Fruit fly (Drosophila melanogaster): ENCODE results near the gene halo.

Gene halo

DNA sequence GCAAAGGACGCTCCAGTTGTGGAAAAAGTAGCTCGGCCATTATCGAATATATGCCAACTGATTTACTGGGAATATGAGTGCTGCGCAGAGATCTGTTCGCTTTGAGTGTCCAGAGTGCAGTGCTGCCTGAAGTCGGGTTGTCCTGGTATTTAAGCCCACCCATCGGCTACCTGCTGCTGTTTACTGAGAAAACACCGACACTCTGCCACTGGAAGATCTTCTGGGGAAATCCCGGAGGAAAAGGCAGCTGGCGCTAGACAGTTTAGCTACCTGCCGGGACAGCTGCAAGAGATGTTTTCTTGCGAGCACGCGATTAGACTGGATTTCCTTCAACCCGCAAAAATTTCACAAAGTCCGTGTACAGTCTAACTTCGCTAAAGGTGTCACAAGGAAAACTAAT lies at the start of gene halo:
Gene halo (minus strand): TSS at position 127 of the 400 bp plus-strand sequence.
- no peak for TF ChIP-seq cnc (optimal IDR thresholded peaks at IDR 0.05)
- TF ChIP-seq CG12768 (GFP tag; optimal IDR thresholded peaks at IDR 0.05): no peak
- TF ChIP-seq CG33017 (tag; optimal IDR thresholded peaks at IDR 0.05): no peak
- no peak for TF ChIP-seq pad (GFP tag; optimal IDR thresholded peaks at IDR 0.05)
- TF ChIP-seq Crg-1 (GFP tag; optimal IDR thresholded peaks at IDR 0.05): no peak
- TF ChIP-seq cic (GFP tag; optimal IDR thresholded peaks at IDR 0.05): no peak

DNA sequence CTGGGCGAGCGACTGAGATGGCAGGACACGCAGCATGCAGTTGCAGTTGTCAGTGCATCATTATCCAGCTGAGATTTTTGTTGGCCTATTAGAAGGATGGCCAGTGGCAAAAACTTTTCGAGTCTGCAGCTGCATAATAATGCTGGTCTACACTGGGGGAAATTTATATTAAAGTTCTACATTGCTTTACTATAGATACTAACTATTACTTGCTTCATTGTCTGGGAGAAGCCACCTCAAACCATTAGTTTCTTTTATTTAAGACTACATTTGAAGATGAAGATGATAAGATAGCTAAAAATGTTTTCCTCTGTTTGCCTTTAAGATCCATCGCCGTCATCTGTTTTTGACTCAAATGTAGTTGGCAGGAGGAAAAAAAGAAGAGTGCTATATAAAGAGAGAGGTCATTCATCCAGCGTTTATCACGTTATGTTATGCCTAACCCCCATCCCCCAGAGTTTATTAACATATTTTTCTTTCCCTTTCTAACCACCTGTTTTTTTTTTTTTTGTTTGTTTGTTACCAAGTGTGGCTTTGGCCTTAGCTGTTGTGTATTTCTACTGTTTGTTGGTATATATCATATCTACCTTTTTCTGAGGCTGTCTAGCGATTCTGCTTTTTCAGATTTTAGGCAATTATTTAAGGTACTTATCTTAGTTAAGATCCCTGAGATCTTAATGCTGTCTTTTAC lies 42.0 kb upstream of the halo start:
- TF ChIP-seq CG5204 (GFP tag; optimal IDR thresholded peaks at IDR 0.05): no peak
- TF ChIP-seq kay (GFP tag; ENCODE audit: borderline replicate concordance): no peak
- no peak for TF ChIP-seq Crg-1 (GFP tag; optimal IDR thresholded peaks at IDR 0.05)
- TF ChIP-seq CG7045 (GFP tag; optimal IDR thresholded peaks at IDR 0.05): no peak
- no peak for TF ChIP-seq Mnt (GFP tag; optimal IDR thresholded peaks at IDR 0.05)
- TF ChIP-seq CG33017 (tag; optimal IDR thresholded peaks at IDR 0.05): no peak
- TF ChIP-seq toe (GFP tag; optimal IDR thresholded peaks at IDR 0.05): no peak
- no peak for TF ChIP-seq CG12768 (GFP tag; optimal IDR thresholded peaks at IDR 0.05)
- no peak for TF ChIP-seq CG14711 (tag; optimal IDR thresholded peaks at IDR 0.05)
- no peak for TF ChIP-seq CG1620 (GFP tag; optimal IDR thresholded peaks at IDR 0.05)
- TF ChIP-seq CG7101 (tag; optimal IDR thresholded peaks at IDR 0.05): no peak
- TF ChIP-seq cic (GFP tag; optimal IDR thresholded peaks at IDR 0.05): no peak
- TF ChIP-seq tj (GFP tag; optimal IDR thresholded peaks at IDR 0.05): no peak
- TF ChIP-seq Clk (GFP tag; optimal IDR thresholded peaks at IDR 0.05): no peak
- TF ChIP-seq pad (GFP tag; optimal IDR thresholded peaks at IDR 0.05): no peak
- TF ChIP-seq CG11617 (GFP tag; optimal IDR thresholded peaks at IDR 0.05): no peak

DNA sequence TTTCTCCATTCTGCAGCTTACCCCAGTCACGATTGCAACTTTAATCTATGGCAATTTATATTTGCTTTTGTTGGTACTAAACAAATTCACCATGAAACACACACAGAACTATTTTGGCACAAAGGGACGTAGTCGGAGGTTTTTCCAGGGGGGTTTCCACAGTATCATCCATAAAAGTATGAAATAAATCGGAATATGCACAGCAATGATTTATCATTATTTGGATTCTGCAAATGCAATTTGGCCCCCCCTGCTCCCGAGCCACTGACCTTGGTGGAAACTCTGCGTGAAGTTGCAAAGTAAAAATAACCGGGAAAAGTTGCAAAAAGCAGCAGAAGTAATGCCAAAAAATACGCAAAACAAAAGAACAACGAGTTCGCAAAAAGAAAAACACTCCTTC lies 40.0 kb upstream of the halo start:
- TF ChIP-seq CG12768 (GFP tag; optimal IDR thresholded peaks at IDR 0.05) (no peak), ovo (GFP tag; optimal IDR thresholded peaks at IDR 0.05) (no peak), cnc (optimal IDR thresholded peaks at IDR 0.05) (no peak)

DNA sequence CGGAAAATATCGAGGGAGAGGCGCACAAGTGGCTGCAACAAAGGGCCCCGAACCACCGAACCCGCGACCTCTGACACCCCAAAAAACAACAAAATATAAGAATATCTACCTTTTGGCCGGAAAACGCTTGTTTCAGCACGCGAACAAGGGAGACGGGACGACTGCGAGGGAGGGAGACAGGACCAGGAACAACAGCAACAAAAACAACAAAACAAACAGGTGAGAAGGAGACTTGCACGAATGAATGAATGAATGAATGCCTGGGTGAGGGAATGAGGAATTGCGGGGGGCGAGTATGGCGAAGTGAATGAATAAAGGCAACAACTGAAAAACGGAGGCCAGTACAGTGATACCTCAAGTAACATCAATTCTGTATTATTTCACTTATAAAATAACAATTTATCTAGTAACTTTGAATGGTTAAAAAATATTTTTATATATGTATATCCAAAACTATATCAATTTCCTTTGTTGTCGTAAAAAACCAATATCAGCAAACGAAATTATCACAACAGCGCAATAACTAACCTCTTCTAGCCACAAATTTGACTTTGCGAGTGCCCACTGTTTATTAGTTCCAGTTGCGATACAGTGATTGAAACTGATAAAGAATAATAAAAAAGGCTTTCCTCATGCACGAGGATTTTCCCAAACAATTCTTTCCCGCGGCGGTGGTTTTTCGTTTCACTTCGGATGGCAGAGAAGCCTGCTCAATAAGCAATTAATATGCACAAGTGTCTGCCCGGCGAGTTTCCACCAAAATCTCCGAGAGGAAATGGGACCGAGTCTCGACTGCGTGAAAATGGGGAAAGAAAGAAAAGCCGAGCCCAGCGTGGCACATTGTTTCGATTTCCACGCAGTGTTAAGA lies 39.0 kb upstream of the halo start:
- no peak for TF ChIP-seq Clk (GFP tag; optimal IDR thresholded peaks at IDR 0.05)
- TF ChIP-seq CG11617 (GFP tag; optimal IDR thresholded peaks at IDR 0.05): no peak

DNA sequence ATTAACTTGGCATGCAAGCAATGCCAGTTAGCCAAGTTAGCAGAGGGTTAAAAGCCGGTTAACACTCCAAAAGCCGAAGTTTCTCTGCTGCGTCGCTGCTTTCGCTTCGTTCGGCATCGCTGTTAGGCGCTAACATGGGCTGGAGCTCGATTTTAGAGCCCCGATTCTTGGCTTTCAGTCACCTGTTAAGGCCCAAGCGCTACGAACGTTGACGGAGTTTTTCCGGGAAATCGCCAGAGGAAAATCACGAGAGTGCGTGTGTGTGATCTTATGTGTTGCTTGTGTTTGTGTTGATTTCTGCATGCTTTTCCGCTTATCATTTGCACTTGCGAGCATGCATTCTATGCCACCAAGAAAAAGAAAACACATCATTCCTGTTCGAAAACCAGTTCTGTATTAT lies 37.0 kb upstream of the halo start, which contains the start of gene haf:
Gene haf (plus strand): TSS at position 176 of the 400 bp plus-strand sequence.
- TF ChIP-seq tj (GFP tag; optimal IDR thresholded peaks at IDR 0.05) (no peak), Hr96 (GFP tag; optimal IDR thresholded peaks at IDR 0.05) (no peak), pad (GFP tag; optimal IDR thresholded peaks at IDR 0.05) (no peak), Clk (GFP tag; optimal IDR thresholded peaks at IDR 0.05) (no peak), Crg-1 (GFP tag; optimal IDR thresholded peaks at IDR 0.05) (no peak), CG1620 (GFP tag; optimal IDR thresholded peaks at IDR 0.05) (no peak), CG33017 (tag; optimal IDR thresholded peaks at IDR 0.05) (no peak), toe (GFP tag; optimal IDR thresholded peaks at IDR 0.05) (no peak), CG7101 (tag; optimal IDR thresholded peaks at IDR 0.05) (no peak), Mnt (GFP tag; optimal IDR thresholded peaks at IDR 0.05) (no peak), CG12768 (GFP tag; optimal IDR thresholded peaks at IDR 0.05) (no peak)

DNA sequence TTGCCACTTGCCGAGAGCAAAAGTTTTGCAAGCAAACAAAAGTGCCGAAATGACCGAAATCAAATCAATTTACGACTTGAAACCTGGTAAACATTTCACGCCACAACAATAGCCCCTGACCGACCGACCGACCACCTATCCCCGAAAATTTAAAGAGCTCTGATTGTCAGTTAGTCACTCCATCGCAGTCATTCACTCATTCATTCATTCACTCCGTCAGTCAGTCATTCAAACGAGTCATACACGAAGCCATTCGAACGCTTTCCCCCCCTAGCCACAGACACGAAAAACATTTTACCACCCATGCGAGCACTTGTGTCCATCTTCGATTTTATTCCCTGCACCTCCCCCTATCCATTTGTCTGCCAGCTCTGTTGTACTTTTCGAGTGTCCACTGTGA lies 29.9 kb upstream of the halo start:
- TF ChIP-seq CG5204 (GFP tag; optimal IDR thresholded peaks at IDR 0.05) (no peak), cnc (optimal IDR thresholded peaks at IDR 0.05) (no peak), Clk (GFP tag; optimal IDR thresholded peaks at IDR 0.05) (no peak), CG14711 (tag; optimal IDR thresholded peaks at IDR 0.05) (no peak), toe (GFP tag; optimal IDR thresholded peaks at IDR 0.05) (no peak), CG1620 (GFP tag; optimal IDR thresholded peaks at IDR 0.05) (no peak), Crg-1 (GFP tag; optimal IDR thresholded peaks at IDR 0.05) (no peak), CG12768 (GFP tag; optimal IDR thresholded peaks at IDR 0.05) (no peak), CG7101 (tag; optimal IDR thresholded peaks at IDR 0.05) (no peak), Mnt (GFP tag; optimal IDR thresholded peaks at IDR 0.05) (no peak), pad (GFP tag; optimal IDR thresholded peaks at IDR 0.05) (no peak), ovo (GFP tag; optimal IDR thresholded peaks at IDR 0.05) (no peak), CG11617 (GFP tag; optimal IDR thresholded peaks at IDR 0.05) (no peak), CG7045 (GFP tag; optimal IDR thresholded peaks at IDR 0.05) (no peak), kay (GFP tag; ENCODE audit: borderline replicate concordance) (no peak), tj (GFP tag; optimal IDR thresholded peaks at IDR 0.05) (no peak), CG33017 (tag; optimal IDR thresholded peaks at IDR 0.05) (no peak), Hr96 (GFP tag; optimal IDR thresholded peaks at IDR 0.05) (no peak), cic (GFP tag; optimal IDR thresholded peaks at IDR 0.05) (no peak)

DNA sequence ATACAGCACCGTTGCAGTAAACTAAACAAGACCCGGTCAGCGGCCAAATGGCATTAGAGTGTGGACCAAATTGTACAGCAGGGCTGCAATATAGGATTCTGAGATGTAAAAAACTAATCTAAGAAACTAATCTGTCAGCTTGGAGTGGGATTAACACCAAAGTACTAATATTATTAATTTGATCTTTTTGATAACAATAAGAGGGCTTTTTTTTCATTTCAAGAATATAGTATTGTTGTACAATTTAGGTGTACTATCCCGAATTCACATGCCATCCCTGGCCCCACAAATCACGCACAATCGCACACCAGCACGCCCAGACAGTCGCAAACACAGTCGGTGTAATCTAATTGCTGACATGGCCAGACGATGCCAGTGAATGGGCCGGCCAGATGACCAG lies 20.2 kb upstream of the halo start:
- TF ChIP-seq CG7101 (tag; optimal IDR thresholded peaks at IDR 0.05) (no peak), CG11617 (GFP tag; optimal IDR thresholded peaks at IDR 0.05) (no peak), tj (GFP tag; optimal IDR thresholded peaks at IDR 0.05) (no peak), toe (GFP tag; optimal IDR thresholded peaks at IDR 0.05) (no peak), Clk (GFP tag; optimal IDR thresholded peaks at IDR 0.05) (no peak), cic (GFP tag; optimal IDR thresholded peaks at IDR 0.05) (no peak), CG5204 (GFP tag; optimal IDR thresholded peaks at IDR 0.05) (no peak), Mnt (GFP tag; optimal IDR thresholded peaks at IDR 0.05) (no peak), CG14711 (tag; optimal IDR thresholded peaks at IDR 0.05) (no peak), Crg-1 (GFP tag; optimal IDR thresholded peaks at IDR 0.05) (no peak), CG12768 (GFP tag; optimal IDR thresholded peaks at IDR 0.05) (no peak), Hr96 (GFP tag; optimal IDR thresholded peaks at IDR 0.05) (no peak), kay (GFP tag; ENCODE audit: borderline replicate concordance) (no peak), CG33017 (tag; optimal IDR thresholded peaks at IDR 0.05) (no peak), CG7045 (GFP tag; optimal IDR thresholded peaks at IDR 0.05) (no peak), CG1620 (GFP tag; optimal IDR thresholded peaks at IDR 0.05) (no peak), pad (GFP tag; optimal IDR thresholded peaks at IDR 0.05) (no peak), ovo (GFP tag; optimal IDR thresholded peaks at IDR 0.05) (no peak), cnc (optimal IDR thresholded peaks at IDR 0.05) (no peak)

All from whole organism, adult.